Worm (Caenorhabditis elegans) whole organism, early embryonic: Measurements from ENCODE around the gene syd-1.
A peak's percentile ranks its signal among the peaks of the same experiment; 100 is the strongest.

Experiments
- B0310.2 ChIP-seq: sonication (generic microtip); optimal IDR thresholded peaks from 2 replicates; lab custom pipeline; 2016; ENCODE audit warnings: mild to moderate bottlenecking, missing genetic modification characterization, missing compliant biosample characterization
- F13C5.2 ChIP-seq: sonication (generic microtip); optimal IDR thresholded peaks from 2 replicates; lab custom pipeline; 2017; ENCODE audit warnings: mild to moderate bottlenecking, missing genetic modification characterization, inconsistent platforms, missing compliant biosample characterization
- aly-1 ChIP-seq: sonication (generic microtip); optimal IDR thresholded peaks from 2 replicates; lab custom pipeline; 2016; ENCODE audit warnings: missing genetic modification characterization, missing compliant biosample characterization
- ama-1 ChIP-seq: fragments of 150-350 bp; optimal IDR thresholded peaks from 2 replicates; lab custom pipeline; 2014
- ceh-13 ChIP-seq: fragments of 200-800 bp; sonication (Bioruptor generic); optimal IDR thresholded peaks from 2 replicates; lab custom pipeline; 2018; ENCODE audit warnings: mild to moderate bottlenecking, missing genetic modification characterization, missing compliant biosample characterization
- ceh-36 ChIP-seq: sonication (generic microtip); optimal IDR thresholded peaks from 2 replicates; lab custom pipeline; 2016; ENCODE audit warnings: missing genetic modification characterization, inconsistent platforms, missing compliant biosample characterization
- ets-7 ChIP-seq: sonication (generic microtip); optimal IDR thresholded peaks from 2 replicates; lab custom pipeline; 2016; ENCODE audit warnings: missing genotype, missing genetic modification characterization, missing compliant biosample characterization
- flt-1 ChIP-seq: fragments of 200-800 bp; sonication (Bioruptor generic); IDR thresholded peaks from 2 replicates; pipeline ENCODE4 v1.3.6; 2022; ENCODE audit warnings: missing genetic modification characterization, missing compliant biosample characterization
- hmbx-1 ChIP-seq: sonication (generic microtip); optimal IDR thresholded peaks from 2 replicates; lab custom pipeline; 2016; ENCODE audit warnings: mild to moderate bottlenecking, missing genetic modification characterization, missing compliant biosample characterization
- hmg-4 ChIP-seq: fragments of 200-800 bp; sonication (Bioruptor generic); optimal IDR thresholded peaks from 2 replicates; lab custom pipeline; 2018; ENCODE audit warnings: mild to moderate bottlenecking, missing genetic modification characterization, missing compliant biosample characterization
- hnd-1 ChIP-seq: sonication (generic microtip); optimal IDR thresholded peaks from 2 replicates; lab custom pipeline; 2016; ENCODE audit warnings: missing genetic modification characterization, missing compliant biosample characterization
- pes-1 ChIP-seq: fragments of 200-800 bp; sonication (Bioruptor generic); IDR thresholded peaks from 2 replicates; pipeline ENCODE4 v1.3.6; 2022; ENCODE audit warnings: missing genetic modification reagents, missing genetic modification characterization, missing compliant biosample characterization
- scrt-1 ChIP-seq: fragments of 200-800 bp; sonication (Bioruptor generic); IDR thresholded peaks from 2 replicates; pipeline ENCODE4 v1.3.6; 2022; ENCODE audit warnings: missing genetic modification characterization, missing compliant biosample characterization
- sea-1 ChIP-seq: fragments of 200-800 bp; sonication (Bioruptor generic); conservative IDR thresholded peaks from 2 replicates; pipeline ENCODE4 v1.3.6; 2022; ENCODE audit warnings: missing genetic modification characterization, missing compliant biosample characterization
- tbx-11 ChIP-seq: fragments of 200-800 bp; sonication (Bioruptor generic); IDR thresholded peaks from 2 replicates; pipeline ENCODE4 v1.3.6; 2022; ENCODE audit warnings: missing genetic modification characterization, missing compliant biosample characterization
- tbx-37 ChIP-seq: fragments of 200-800 bp; sonication (Bioruptor generic); conservative IDR thresholded peaks from 2 replicates; pipeline ENCODE4 v1.3.6; 2022; ENCODE audit warnings: missing genetic modification reagents, missing genetic modification characterization, missing compliant biosample characterization
- tra-4 ChIP-seq: sonication (generic microtip); optimal IDR thresholded peaks from 2 replicates; lab custom pipeline; 2017; ENCODE audit warnings: missing genetic modification characterization, missing compliant biosample characterization

syd-1 gene

DNA sequence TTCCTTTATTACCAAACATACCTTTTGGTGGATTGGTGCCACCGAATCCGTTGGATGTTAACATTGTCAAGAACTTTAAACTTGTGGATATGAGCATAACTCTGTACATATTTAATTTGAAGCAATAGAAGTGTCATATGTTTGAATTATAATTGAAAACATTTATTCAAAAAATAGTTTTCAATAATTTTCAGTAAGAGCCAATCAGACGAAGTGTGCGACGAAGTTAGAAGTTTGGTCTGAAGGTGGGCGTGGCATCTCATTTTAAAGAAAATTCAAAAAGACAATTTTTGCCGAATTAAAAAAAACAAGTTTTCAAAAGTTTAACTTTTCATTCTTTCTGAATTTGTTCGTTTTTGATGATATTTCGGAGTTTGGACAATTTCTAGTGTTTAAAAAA lies at the start of gene syd-1:
Gene syd-1, minus strand, starts transcription at position 101 of the 400 bp plus-strand sequence.
- TF ChIP-seq tbx-11 (GFP tag; lab: Robert Waterston, UW) (no peak), ceh-36 (tag; lab: Kevin White, UChicago) (no peak), hnd-1 (no peak), tbx-37 (no peak), pes-1 (GFP tag; lab: Robert Waterston, UW) (no peak), F13C5.2 (tag; lab: Kevin White, UChicago) (no peak), flt-1 (GFP tag; lab: Robert Waterston, UW) (no peak), ets-7 (no peak), hmbx-1 (tag; lab: Kevin White, UChicago) (no peak), ama-1 (no peak)

DNA sequence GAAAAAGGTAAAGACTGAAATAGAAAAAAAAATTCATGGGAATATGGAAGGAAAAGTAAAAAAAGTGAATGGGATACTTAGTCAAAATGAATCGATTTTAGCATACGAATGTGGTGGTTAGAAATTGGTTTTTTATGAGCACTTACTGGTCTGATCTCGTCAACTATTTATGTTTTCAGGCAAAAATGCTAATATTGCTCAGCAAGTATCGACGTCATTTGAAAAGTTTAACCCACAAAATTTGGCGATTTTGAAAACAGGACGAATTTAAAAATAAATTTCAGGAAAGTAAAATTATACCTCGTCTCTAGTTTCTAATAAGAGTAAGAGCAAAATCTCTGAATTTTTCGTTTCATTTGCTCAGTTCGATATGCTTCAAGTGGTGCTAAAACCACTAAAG lies 48.5 kb upstream of the syd-1 start:
- no peak for TF ChIP-seq ets-7

DNA sequence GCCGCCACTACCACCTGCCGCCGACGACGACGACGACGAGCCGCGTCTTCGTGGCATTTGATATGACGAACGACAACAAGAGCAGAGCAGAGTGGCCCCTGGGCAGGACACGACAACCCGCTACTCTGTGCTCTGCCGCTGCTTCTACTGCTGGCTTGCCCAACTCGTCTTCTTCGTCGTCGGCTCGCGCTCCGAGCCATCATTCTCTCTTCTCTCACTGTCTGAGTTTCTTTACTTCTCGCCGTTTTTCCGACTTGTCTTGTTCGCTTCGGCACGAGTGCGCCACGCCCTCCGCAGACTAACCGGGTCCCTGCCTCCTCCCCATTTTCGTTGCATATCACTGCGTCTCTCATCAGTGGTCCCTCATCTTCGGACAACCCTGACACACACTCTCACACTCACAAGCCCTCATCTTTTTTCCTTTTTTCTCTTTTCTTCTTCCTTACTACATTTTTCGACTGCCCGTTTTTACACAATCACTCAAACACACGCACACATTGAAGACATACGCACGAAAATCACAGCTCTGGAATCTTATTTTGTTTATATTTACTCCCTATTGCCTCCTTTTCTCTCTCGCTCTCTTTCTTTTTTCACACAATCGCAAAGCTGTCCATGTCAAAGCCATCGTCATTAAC lies 47.4 kb upstream of the syd-1 start:
- TF ChIP-seq B0310.2 (no peak), hmg-4 (GFP tag; lab: Kevin White, UChicago) (no peak), ets-7 (no peak), ceh-36 (tag; lab: Kevin White, UChicago) (no peak), pes-1 (GFP tag; lab: Robert Waterston, UW) (no peak), flt-1 (GFP tag; lab: Robert Waterston, UW) (no peak)

DNA sequence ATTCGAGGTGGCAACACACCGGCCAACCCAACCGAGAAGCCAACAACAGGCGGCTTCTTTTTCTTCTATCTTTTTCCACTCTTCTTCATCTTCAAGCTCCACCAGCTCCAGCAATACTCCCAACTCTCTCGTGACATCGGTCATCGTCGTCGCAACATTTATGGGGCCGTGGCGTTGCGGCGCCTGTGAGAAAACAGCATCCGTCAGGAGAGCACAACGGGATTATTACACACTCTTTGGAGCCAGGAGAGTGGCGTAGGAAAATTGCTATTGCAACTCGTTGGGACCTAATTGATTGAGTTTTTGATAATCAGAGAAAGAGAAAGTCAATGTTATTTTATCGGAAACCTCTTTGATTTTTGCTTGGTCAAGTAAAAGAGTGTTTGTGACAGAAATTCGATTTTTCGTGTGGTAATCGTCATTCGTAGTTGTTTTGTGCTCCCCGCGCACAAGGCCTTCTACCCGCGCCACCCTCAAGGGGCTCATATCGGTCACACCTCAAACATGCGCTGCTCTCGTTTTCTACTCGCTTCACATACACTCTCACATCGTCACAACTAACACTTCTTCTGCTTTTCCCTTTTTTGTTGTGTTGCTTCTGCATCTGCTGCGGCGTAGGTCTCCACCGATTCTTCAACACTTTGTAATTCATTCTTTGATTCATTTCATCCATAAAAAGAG lies 45.6 kb upstream of the syd-1 start:
- TF ChIP-seq tbx-37 (no peak), sea-1 (no peak), tra-4 (tag; lab: Kevin White, UChicago) (no peak), ceh-36 (tag; lab: Kevin White, UChicago) (no peak), hmbx-1 (tag; lab: Kevin White, UChicago) (no peak), ama-1 (no peak), ceh-13 (GFP tag; lab: Kevin White, UChicago) (no peak), B0310.2 (no peak), scrt-1 (GFP tag; lab: Robert Waterston, UW) (no peak), pes-1 (GFP tag; lab: Robert Waterston, UW) (no peak)

DNA sequence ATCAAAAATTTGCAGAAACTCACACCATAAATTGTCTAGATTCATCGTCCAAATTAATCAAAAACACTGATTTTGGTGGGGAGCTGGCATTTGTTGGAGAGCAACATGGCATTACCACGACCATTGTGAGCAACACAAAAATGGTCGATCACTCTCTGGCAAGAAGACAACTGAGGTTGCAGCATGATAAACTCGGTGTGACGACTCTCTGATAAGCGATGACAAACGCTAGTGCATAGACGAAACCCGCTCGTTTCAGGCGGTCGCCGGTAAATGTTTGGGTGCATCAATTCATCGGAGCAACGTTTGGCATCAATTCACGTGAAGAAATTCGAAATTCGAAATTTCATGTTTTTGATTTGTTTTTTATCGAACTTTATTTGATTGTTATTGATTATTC lies 44.3 kb upstream of the syd-1 start:
- no peak for TF ChIP-seq flt-1 (GFP tag; lab: Robert Waterston, UW)
- no peak for TF ChIP-seq F13C5.2 (tag; lab: Kevin White, UChicago)
- no peak for TF ChIP-seq B0310.2
- TF ChIP-seq tbx-37 = no peak
- no peak for TF ChIP-seq ama-1
- TF ChIP-seq aly-1 (tag; lab: Kevin White, UChicago) = no peak
- TF ChIP-seq hnd-1 = no peak
- no peak for TF ChIP-seq ceh-36 (tag; lab: Kevin White, UChicago)
- TF ChIP-seq scrt-1 (GFP tag; lab: Robert Waterston, UW) = no peak
- no peak for TF ChIP-seq tra-4 (tag; lab: Kevin White, UChicago)
- no peak for TF ChIP-seq sea-1

DNA sequence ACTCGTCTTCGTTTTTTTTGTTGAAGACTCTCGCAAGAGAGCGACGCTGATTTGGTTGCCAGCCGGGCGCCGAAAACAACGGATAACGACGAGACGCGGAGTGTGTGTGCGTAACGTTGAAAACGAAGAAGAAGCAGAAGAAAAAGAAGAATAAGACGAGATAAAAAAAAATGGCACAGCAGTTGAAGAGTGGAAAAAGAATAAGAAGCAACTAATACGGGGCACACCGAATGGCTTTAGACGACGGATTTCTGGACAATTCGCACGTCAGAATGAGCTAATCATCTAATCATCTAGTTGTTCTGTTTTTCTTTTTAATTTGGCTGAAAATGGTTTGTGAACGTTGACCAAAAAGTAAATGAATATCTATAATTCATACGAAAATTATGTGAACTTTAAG lies 42.2 kb upstream of the syd-1 start:
- TF ChIP-seq pes-1 (GFP tag; lab: Robert Waterston, UW) = no peak
- TF ChIP-seq ets-7 = no peak
- no peak for TF ChIP-seq aly-1 (tag; lab: Kevin White, UChicago)
- no peak for TF ChIP-seq hmg-4 (GFP tag; lab: Kevin White, UChicago)
- no peak for TF ChIP-seq F13C5.2 (tag; lab: Kevin White, UChicago)
- TF ChIP-seq ceh-13 (GFP tag; lab: Kevin White, UChicago) = no peak
- TF ChIP-seq hmbx-1 (tag; lab: Kevin White, UChicago) = no peak
- no peak for TF ChIP-seq scrt-1 (GFP tag; lab: Robert Waterston, UW)
- TF ChIP-seq hnd-1 = no peak

DNA sequence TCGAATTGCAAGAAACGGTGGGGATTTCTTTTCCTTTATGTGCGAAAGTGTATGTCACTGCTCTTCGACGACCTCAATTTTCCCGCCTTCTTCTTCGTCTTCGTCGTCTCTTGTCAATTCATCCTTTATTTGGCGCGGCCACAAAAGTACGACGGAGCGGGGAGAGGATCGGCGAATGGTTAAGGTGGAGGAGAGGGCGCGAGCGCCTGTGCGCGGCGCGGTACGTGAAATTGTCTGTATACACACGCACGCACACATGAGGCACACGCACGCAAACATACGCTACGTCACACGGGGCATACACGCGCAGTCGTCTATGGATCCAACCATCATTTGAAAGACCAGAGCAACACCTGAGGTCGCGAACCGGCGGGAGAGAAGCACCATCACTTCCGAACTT lies 40.6 kb upstream of the syd-1 start:
- TF ChIP-seq ceh-36 (tag; lab: Kevin White, UChicago) = no peak
- no peak for TF ChIP-seq ets-7
- TF ChIP-seq tbx-11 (GFP tag; lab: Robert Waterston, UW) = no peak
- peak; percentile 14 for TF ChIP-seq hmg-4 (GFP tag; lab: Kevin White, UChicago)

DNA sequence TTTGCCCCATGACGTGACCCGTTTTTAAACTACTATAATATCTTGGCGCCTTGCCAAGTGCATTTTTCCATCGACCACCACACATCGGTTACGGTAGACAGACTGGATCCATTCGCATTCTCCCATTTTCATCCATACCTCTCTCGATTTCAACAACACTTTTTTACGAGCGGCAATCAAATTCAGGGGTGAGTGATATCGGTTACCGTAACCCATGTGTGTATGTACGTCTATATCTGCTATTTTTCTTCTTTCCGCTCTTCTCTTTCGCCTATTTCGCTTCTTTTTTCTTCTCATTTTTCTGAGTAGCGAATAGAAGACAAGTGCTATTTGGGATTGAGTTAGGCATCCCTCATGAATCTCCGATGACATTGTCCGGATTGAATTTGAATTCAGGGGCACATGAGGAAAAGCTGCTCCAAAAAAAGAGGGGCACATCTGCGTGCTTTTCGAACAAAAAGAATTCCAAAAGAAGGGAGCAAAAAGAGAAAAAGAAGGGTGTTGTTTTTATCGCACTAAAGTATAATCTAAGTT lies 37.0 kb upstream of the syd-1 start:
- TF ChIP-seq pes-1 (GFP tag; lab: Robert Waterston, UW) (no peak), aly-1 (tag; lab: Kevin White, UChicago) (no peak), tbx-11 (GFP tag; lab: Robert Waterston, UW) (no peak), hnd-1 (no peak), ceh-13 (GFP tag; lab: Kevin White, UChicago) (no peak), B0310.2 (no peak), hmg-4 (GFP tag; lab: Kevin White, UChicago) (no peak), flt-1 (GFP tag; lab: Robert Waterston, UW) (no peak), ets-7 (no peak), ama-1 (no peak), scrt-1 (GFP tag; lab: Robert Waterston, UW) (no peak), sea-1 (no peak), ceh-36 (tag; lab: Kevin White, UChicago) (no peak), F13C5.2 (tag; lab: Kevin White, UChicago) (no peak), hmbx-1 (tag; lab: Kevin White, UChicago) (no peak), tbx-37 (no peak), tra-4 (tag; lab: Kevin White, UChicago) (no peak)
